Fruit fly (Drosophila melanogaster): ENCODE results near the gene CG7888.

Gene CG7888

DNA sequence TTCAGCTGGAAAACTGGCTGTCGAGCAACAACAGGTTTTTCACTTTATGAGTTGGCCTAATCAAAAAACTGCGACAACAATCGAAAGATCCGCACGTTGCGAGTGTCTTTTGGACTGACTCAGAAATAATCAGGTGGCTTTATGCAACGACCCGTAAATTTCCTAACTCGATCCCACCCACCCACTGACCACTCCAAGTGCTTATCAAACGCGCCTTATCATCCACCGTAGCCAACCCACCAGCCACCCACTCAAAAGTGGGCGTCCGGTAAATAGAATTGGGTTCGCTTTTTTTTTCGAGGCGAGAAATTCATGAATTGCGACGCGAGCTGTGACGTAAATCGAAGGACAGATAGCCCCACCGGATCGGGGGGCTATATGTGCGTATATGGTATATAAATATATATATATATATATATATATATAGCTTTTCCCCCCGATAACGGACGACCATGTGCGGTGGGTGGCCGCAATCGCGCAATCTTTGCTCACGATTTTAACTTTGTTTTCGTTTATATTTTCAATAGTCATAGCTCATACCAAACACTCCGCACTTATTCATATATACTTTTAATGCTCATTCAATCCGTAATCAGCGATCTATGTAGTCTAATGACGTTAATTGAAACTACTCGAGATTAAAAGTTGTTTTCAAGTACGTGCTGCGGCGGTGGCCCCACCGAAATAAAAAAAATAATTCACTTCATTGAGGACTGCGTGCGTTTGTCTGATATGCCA, 48.9 kb upstream of the CG7888 start (continued):
- TF ChIP-seq CG18011 (GFP tag; optimal IDR thresholded peaks at IDR 0.05): no peak
- peak in 1 of 2 experiments; percentile 89 for TF ChIP-seq Pdp1 (GFP tag; optimal IDR thresholded peaks at IDR 0.05)
- peak; percentile 58 for TF ChIP-seq BtbVII (GFP tag; optimal IDR thresholded peaks at IDR 0.05)
- no peak for TF ChIP-seq Ets65A (GFP tag)
- TF ChIP-seq MTF-1 (GFP tag; optimal IDR thresholded peaks at IDR 0.05; ENCODE audit: borderline replicate concordance): no peak
- TF ChIP-seq zfh1 (GFP tag; IDR thresholded peaks at IDR 0.05): no peak
- no peak for TF ChIP-seq Ptx1 (GFP tag; IDR thresholded peaks at IDR 0.05)
- TF ChIP-seq vnd (GFP tag; IDR thresholded peaks at IDR 0.05; ENCODE audit: partially characterized antibody): peak; percentile 58; the same call in 1 of the 3 replicates
- TF ChIP-seq CG12391 (tag; optimal IDR thresholded peaks at IDR 0.05): no peak
- peak; percentile 97 for TF ChIP-seq exex (tag; optimal IDR thresholded peaks at IDR 0.05)
- no peak for TF ChIP-seq nau (GFP tag; optimal IDR thresholded peaks at IDR 0.05)
- no peak for TF ChIP-seq Antp (GFP tag; optimal IDR thresholded peaks at IDR 0.05)
- no peak for TF ChIP-seq zf30C (GFP tag; optimal IDR thresholded peaks at IDR 0.05)
- TF ChIP-seq chinmo (GFP tag; IDR thresholded peaks at IDR 0.05; ENCODE audit: partially characterized antibody): 0 out of 4 replicates have a peak, but pooled peaks have one; percentile 35
- no peak for TF ChIP-seq CG10209 (GFP tag; optimal IDR thresholded peaks at IDR 0.05)
- TF ChIP-seq hkb (optimal IDR thresholded peaks at IDR 0.05): no peak
- no peak for TF ChIP-seq hkb (GFP tag; IDR thresholded peaks at IDR 0.05)
- no peak for TF ChIP-seq CG12219 (GFP tag; optimal IDR thresholded peaks at IDR 0.05)
- no peak for TF ChIP-seq trh (GFP tag; optimal IDR thresholded peaks at IDR 0.05)
- no peak for TF ChIP-seq prd (optimal IDR thresholded peaks at IDR 0.05)
- TF ChIP-seq prd (GFP tag; IDR thresholded peaks at IDR 0.05): no peak
- no peak for TF ChIP-seq ATbp (GFP tag; optimal IDR thresholded peaks at IDR 0.05)
- TF ChIP-seq ems (GFP tag; optimal IDR thresholded peaks at IDR 0.05): no peak
- peak; percentile 24 for TF ChIP-seq CG10543 (GFP tag; optimal IDR thresholded peaks at IDR 0.05)
- TF ChIP-seq mirr (GFP tag; optimal IDR thresholded peaks at IDR 0.05): peak; percentile 43
- TF ChIP-seq CG3838 (GFP tag; optimal IDR thresholded peaks at IDR 0.05): no peak
- TF ChIP-seq Nf-YA (GFP tag; IDR thresholded peaks at IDR 0.05): no peak
- no peak for TF ChIP-seq CG10321 (GFP tag; IDR thresholded peaks at IDR 0.05)
- no peak for TF ChIP-seq H2.0 (GFP tag; IDR thresholded peaks at IDR 0.05)
- no peak for TF ChIP-seq CG32772 (GFP tag; IDR thresholded peaks at IDR 0.05)
- TF ChIP-seq Adf1 (GFP tag; IDR thresholded peaks at IDR 0.05): no peak
- TF ChIP-seq H15 (GFP tag; IDR thresholded peaks at IDR 0.05): no peak
- no peak for TF ChIP-seq CG12942 (GFP tag; optimal IDR thresholded peaks at IDR 0.05)
- peak; percentile 96 for TF ChIP-seq sug (tag; optimal IDR thresholded peaks at IDR 0.05)
- no peak for TF ChIP-seq Neu2 (GFP tag; optimal IDR thresholded peaks at IDR 0.05; ENCODE audit: borderline replicate concordance)
- no peak for TF ChIP-seq Awh (GFP tag; IDR thresholded peaks at IDR 0.05)
- no peak for TF ChIP-seq inv (GFP tag; IDR thresholded peaks at IDR 0.05; ENCODE audit: partially characterized antibody)
- no peak for TF ChIP-seq gsb (GFP tag; IDR thresholded peaks at IDR 0.05)
- no peak for TF ChIP-seq Bteb2 (GFP tag; optimal IDR thresholded peaks at IDR 0.05)
- no peak for TF ChIP-seq pita (GFP tag; optimal IDR thresholded peaks at IDR 0.05)
- TF ChIP-seq B-H2 (GFP tag; optimal IDR thresholded peaks at IDR 0.05): no peak
- TF ChIP-seq klu (GFP tag; IDR thresholded peaks at IDR 0.05): peak; percentile 54; the same call in 1 of the 2 replicates
- peak; percentile 38 for TF ChIP-seq grn (GFP tag; optimal IDR thresholded peaks at IDR 0.05)
- no peak for TF ChIP-seq gem (tag; optimal IDR thresholded peaks at IDR 0.05)
- no peak for TF ChIP-seq CG4730 (GFP tag; IDR thresholded peaks at IDR 0.05)
- TF ChIP-seq CG17186 (GFP tag; optimal IDR thresholded peaks at IDR 0.05): no peak
- no peak for TF ChIP-seq CG30431 (GFP tag; optimal IDR thresholded peaks at IDR 0.05)
- TF ChIP-seq Hey (tag; optimal IDR thresholded peaks at IDR 0.05): peak; percentile 10
- TF ChIP-seq Vsx1 (GFP tag; optimal IDR thresholded peaks at IDR 0.05): peak; percentile 22
- TF ChIP-seq tio (GFP tag; optimal IDR thresholded peaks at IDR 0.05): no peak

Measured in whole organism, embryonic.